Fruit fly (Drosophila melanogaster) whole organism, pupa: ENCODE results near the gene Or10a.
A peak's percentile ranks its signal among the peaks of the same experiment; 100 is the strongest.

Experiments used
- CG10348 ChIP-seq: fragments of 200-800 bp; sonication (Bioruptor generic); IDR thresholded peaks from 2 replicates; pipeline ENCODE4 v1.3.6; 2022; ENCODE audit warnings: missing biosample characterization, missing genetic modification characterization
- CG12605 ChIP-seq: fragments of 200-800 bp; sonication (Bioruptor generic); IDR thresholded peaks from 2 replicates; pipeline ENCODE4 v1.3.6; 2022; ENCODE audit warnings: missing biosample characterization, missing genetic modification characterization
- CG13204 ChIP-seq: fragments of 200-800 bp; sonication (Bioruptor generic); optimal IDR thresholded peaks from 2 replicates; lab custom pipeline; 2018; ENCODE audit warnings: missing biosample characterization, mild to moderate bottlenecking, missing genetic modification characterization, moderate library complexity
- CG14655 ChIP-seq: fragments of 200-800 bp; sonication (Bioruptor generic); optimal IDR thresholded peaks from 3 replicates; lab custom pipeline; 2017; ENCODE audit warnings: mild to moderate bottlenecking, missing biosample characterization, missing genetic modification reagents, missing genetic modification characterization
- CG15710 ChIP-seq: fragments of 200-800 bp; sonication (Bioruptor generic); optimal IDR thresholded peaks from 2 replicates; lab custom pipeline; 2018; ENCODE audit warnings: missing biosample characterization, mild to moderate bottlenecking, missing genetic modification characterization, moderate library complexity
- CG17806 ChIP-seq: fragments of 200-800 bp; sonication (Bioruptor generic); optimal IDR thresholded peaks from 2 replicates; lab custom pipeline; 2018; ENCODE audit warnings: missing biosample characterization, mild to moderate bottlenecking, missing genetic modification characterization, moderate library complexity
- CG32121 ChIP-seq: fragments of 200-800 bp; sonication (Bioruptor generic); IDR thresholded peaks from 2 replicates; pipeline ENCODE4 v1.3.6; 2022; ENCODE audit warnings: missing biosample characterization, missing genetic modification characterization
- CG34367 ChIP-seq: fragments of 200-800 bp; sonication (Bioruptor generic); optimal IDR thresholded peaks from 2 replicates; lab custom pipeline; 2018; ENCODE audit warnings: missing biosample characterization, mild to moderate bottlenecking, missing genetic modification characterization
- CG4496 ChIP-seq: fragments of 200-800 bp; sonication (Bioruptor generic); IDR thresholded peaks from 3 replicates; pipeline ENCODE4 v1.3.6; 2022; ENCODE audit warnings: missing biosample characterization, missing genetic modification characterization
- CG8159 ChIP-seq: fragments of 200-800 bp; sonication (Bioruptor generic); optimal IDR thresholded peaks from 3 replicates; lab custom pipeline; 2018; ENCODE audit warnings: missing biosample characterization, mild to moderate bottlenecking, missing genetic modification characterization, moderate library complexity
- CG8301 ChIP-seq: fragments of 200-800 bp; sonication (Bioruptor generic); optimal IDR thresholded peaks from 2 replicates; lab custom pipeline; 2018; ENCODE audit warnings: missing biosample characterization, mild to moderate bottlenecking, missing genetic modification characterization
- CG9948 ChIP-seq: fragments of 200-800 bp; sonication (Bioruptor generic); optimal IDR thresholded peaks from 2 replicates; lab custom pipeline; 2018; ENCODE audit warnings: missing biosample characterization, mild to moderate bottlenecking, missing genetic modification characterization, moderate library complexity
- D1 ChIP-seq: fragments of 200-800 bp; sonication (Bioruptor generic); optimal IDR thresholded peaks from 2 replicates; lab custom pipeline; 2018; ENCODE audit warnings: missing biosample characterization, mild to moderate bottlenecking, missing genetic modification characterization, moderate library complexity
- EcR ChIP-seq: fragments of 200-800 bp; sonication (Bioruptor generic); optimal IDR thresholded peaks from 3 replicates; lab custom pipeline; 2019; ENCODE audit warnings: missing biosample characterization, missing genetic modification characterization, mild to moderate bottlenecking, moderate library complexity, missing genetic modification reagents
- Ets98B ChIP-seq: fragments of 200-800 bp; sonication (Bioruptor generic); IDR thresholded peaks from 2 replicates; pipeline ENCODE4 v1.3.6; 2022; ENCODE audit warnings: missing biosample characterization, missing genetic modification characterization
- Pif1A ChIP-seq: fragments of 200-800 bp; sonication (Bioruptor generic); optimal IDR thresholded peaks from 3 replicates; lab custom pipeline; 2016; ENCODE audit warnings: missing biosample characterization, missing genetic modification characterization
- Pif1B ChIP-seq: fragments of 200-800 bp; sonication (Bioruptor generic); optimal IDR thresholded peaks from 3 replicates; lab custom pipeline; 2016; ENCODE audit warnings: missing biosample characterization, missing genetic modification characterization
- Snoo ChIP-seq: fragments of 200-800 bp; sonication (Bioruptor generic); optimal IDR thresholded peaks from 3 replicates; lab custom pipeline; 2017; ENCODE audit warnings: missing biosample characterization, mild to moderate bottlenecking, missing genetic modification characterization, inconsistent platforms
- fd96Ca ChIP-seq: fragments of 200-800 bp; sonication (Bioruptor generic); IDR thresholded peaks from 3 replicates; pipeline ENCODE4 v1.3.6; 2022; ENCODE audit warnings: missing biosample characterization, missing genetic modification characterization
- gl ChIP-seq: fragments of 200-800 bp; sonication (Bioruptor generic); optimal IDR thresholded peaks from 2 replicates; lab custom pipeline; 2018; ENCODE audit warnings: missing biosample characterization, mild to moderate bottlenecking, missing genetic modification characterization
- rn ChIP-seq: fragments of 200-800 bp; sonication (Bioruptor generic); IDR thresholded peaks from 2 replicates; pipeline ENCODE4 v1.3.6; 2022; ENCODE audit warnings: missing biosample characterization, missing genetic modification characterization

Gene Or10a

dm6 chrX:11439270-11439669, 22.0 kb upstream of the Or10a start:
- TF ChIP-seq CG13204 (no peak), EcR (peak; percentile 36), CG4496 (no peak), CG9948 (tag; lab: Kevin White, UChicago) (no peak), Snoo (tag; lab: Kevin White, UChicago) (no peak), CG34367 (no peak)

- no peak for TF ChIP-seq CG8159 (tag; lab: Kevin White, UChicago)
- TF ChIP-seq EcR, result peak; percentile 95
- TF ChIP-seq, all 21 proteins: peak for 1
Measured at dm6 chrX:11433930-11434329, 16.7 kb upstream of the Or10a start.

- TF ChIP-seq Pif1A (GFP tag; lab: Kevin White, UChicago) (no peak), rn (GFP tag; lab: Robert Waterston, UW) (no peak), CG32121 (GFP tag; lab: Robert Waterston, UW) (no peak), CG17806 (tag; lab: Kevin White, UChicago) (no peak), EcR (peak; percentile 48)
Measured at dm6 chrX:11430940-11431339, 13.7 kb upstream of the Or10a start.

dm6 chrX:11427282-11427689, 10.1 kb upstream of the Or10a start:
- TF ChIP-seq CG34367 (no peak), CG15710 (tag; lab: Kevin White, UChicago) (no peak), fd96Ca (GFP tag; lab: Robert Waterston, UW) (no peak), EcR (peak; percentile 62), gl (tag; lab: Kevin White, UChicago) (no peak), D1 (tag; lab: Kevin White, UChicago) (no peak), CG17806 (tag; lab: Kevin White, UChicago) (no peak), CG4496 (peak; percentile 56; the same call in 1 of the 3 replicates), CG14655 (GFP tag; lab: Kevin White, UChicago) (no peak), CG8301 (tag; lab: Kevin White, UChicago) (no peak)

dm6 chrX:11425956-11426598, 8.9 kb upstream of the Or10a start:
- no peak for TF ChIP-seq Ets98B
- TF ChIP-seq EcR, result no peak
- 0 out of 3 replicates have a peak, but pooled peaks have one; percentile 14 for TF ChIP-seq CG4496
- no peak for TF ChIP-seq CG15710 (tag; lab: Kevin White, UChicago)

- TF ChIP-seq Pif1B (GFP tag; lab: Kevin White, UChicago), result no peak
- no peak for TF ChIP-seq CG8159 (tag; lab: Kevin White, UChicago)
- no peak for TF ChIP-seq CG9948 (tag; lab: Kevin White, UChicago)
- TF ChIP-seq CG15710 (tag; lab: Kevin White, UChicago), result no peak
- no peak for TF ChIP-seq CG10348 (GFP tag; lab: Robert Waterston, UW)
- no peak for TF ChIP-seq rn (GFP tag; lab: Robert Waterston, UW)
- TF ChIP-seq gl (tag; lab: Kevin White, UChicago), result no peak
- no peak for TF ChIP-seq CG34367
Measured at dm6 chrX:11425401-11425800, 8.2 kb upstream of the Or10a start.

dm6 chrX:11424512-11424911, 7.3 kb upstream of the Or10a start:
- TF ChIP-seq gl (tag; lab: Kevin White, UChicago) (no peak), Pif1B (GFP tag; lab: Kevin White, UChicago) (no peak), Pif1A (GFP tag; lab: Kevin White, UChicago) (no peak), Ets98B (no peak), CG34367 (no peak), CG13204 (no peak), CG8159 (tag; lab: Kevin White, UChicago) (no peak), CG9948 (tag; lab: Kevin White, UChicago) (no peak), rn (GFP tag; lab: Robert Waterston, UW) (no peak)

- TF ChIP-seq Pif1B (GFP tag; lab: Kevin White, UChicago) (no peak), Pif1A (GFP tag; lab: Kevin White, UChicago) (peak; percentile 71), Snoo (tag; lab: Kevin White, UChicago) (peak; percentile 84), D1 (tag; lab: Kevin White, UChicago) (no peak), CG4496 (peak; percentile 85), CG14655 (GFP tag; lab: Kevin White, UChicago) (peak; percentile 51), CG15710 (tag; lab: Kevin White, UChicago) (no peak), CG12605 (GFP tag; lab: Robert Waterston, UW) (0 out of 2 replicates have a peak, but pooled peaks have one; percentile 55), CG13204 (no peak), rn (GFP tag; lab: Robert Waterston, UW) (0 out of 2 replicates have a peak, but pooled peaks have one; percentile 9), EcR (no peak), gl (tag; lab: Kevin White, UChicago) (no peak), CG8159 (tag; lab: Kevin White, UChicago) (peak; percentile 46), CG8301 (tag; lab: Kevin White, UChicago) (peak; percentile 60), CG34367 (no peak), CG32121 (GFP tag; lab: Robert Waterston, UW) (peak; percentile 94), fd96Ca (GFP tag; lab: Robert Waterston, UW) (peak; percentile 92), CG9948 (tag; lab: Kevin White, UChicago) (no peak), Ets98B (peak; percentile 93), CG17806 (tag; lab: Kevin White, UChicago) (peak; percentile 3), CG10348 (GFP tag; lab: Robert Waterston, UW) (no peak)
Measured at dm6 chrX:11423277-11423717, 6.1 kb upstream of the Or10a start.
